Worm (Caenorhabditis elegans) whole organism, L4/young adult: Measurements from ENCODE around the gene F08B4.8.

Source experiments
- W03F9.2 ChIP-seq: fragments of 150-350 bp; optimal IDR thresholded peaks from 2 replicates; lab custom pipeline; 2014; ENCODE audit warnings: missing biosample characterization, missing genetic modification characterization
- him-1 ChIP-seq: sonication (generic microtip); optimal IDR thresholded peaks from 2 replicates; lab custom pipeline; 2016; ENCODE audit warnings: missing genotype, missing genetic modification reagents, missing genetic modification characterization, missing compliant biosample characterization

ce11 chrIV:8631033-8631432 lies 46.4 kb upstream of the F08B4.8 start, which contains the start of gene dgk-4:
- no peak for TF ChIP-seq W03F9.2 (tag; lab: Kevin White, UChicago)
- TF ChIP-seq him-1 (tag; lab: Kevin White, UChicago): no peak
